Worm (Caenorhabditis elegans) whole organism, L2 larva: ENCODE data around the gene T21B4.3.

Experiments
- C34F6.9 ChIP-seq: fragments of 150-350 bp; optimal IDR thresholded peaks from 2 replicates; lab custom pipeline; 2014; ENCODE audit warnings: missing biosample characterization, missing genetic modification characterization
- F13H6.1 ChIP-seq: sonication (generic microtip); optimal IDR thresholded peaks from 2 replicates; lab custom pipeline; 2016; ENCODE audit warnings: missing genetic modification characterization, missing compliant biosample characterization
- R02D3.7 ChIP-seq: fragments of 150-350 bp; optimal IDR thresholded peaks from 2 replicates; lab custom pipeline; 2014; ENCODE audit warnings: missing biosample characterization, missing genetic modification characterization
- Y55F3AM.14 ChIP-seq: fragments of 200-800 bp; sonication (Bioruptor generic); optimal IDR thresholded peaks from 2 replicates; lab custom pipeline; 2018; ENCODE audit warnings: mild to moderate bottlenecking, missing genetic modification characterization, missing compliant biosample characterization
- ZK546.5 ChIP-seq: sonication (generic microtip); optimal IDR thresholded peaks from 2 replicates; lab custom pipeline; 2017; ENCODE audit warnings: missing biosample characterization, missing genetic modification characterization
- aly-2 ChIP-seq: fragments of 150-350 bp; optimal IDR thresholded peaks from 2 replicates; lab custom pipeline; 2014; ENCODE audit warnings: missing biosample characterization, missing genetic modification characterization
- ama-1 ChIP-seq: fragments of 150-350 bp; optimal IDR thresholded peaks from 2 replicates; lab custom pipeline; 2018; ENCODE audit warnings: inconsistent platforms
- ceh-16 ChIP-seq: fragments of 150-350 bp; optimal IDR thresholded peaks from 2 replicates; lab custom pipeline; 2014; ENCODE audit warnings: missing biosample characterization, missing genetic modification characterization
- ceh-82 ChIP-seq: fragments of 150-350 bp; optimal IDR thresholded peaks from 2 replicates; lab custom pipeline; 2014; ENCODE audit warnings: missing biosample characterization, missing genetic modification characterization
- crh-2 ChIP-seq: sonication (generic microtip); optimal IDR thresholded peaks from 2 replicates; lab custom pipeline; 2017; ENCODE audit warnings: missing biosample characterization, missing genetic modification characterization
- dmd-4 ChIP-seq: sonication (generic microtip); optimal IDR thresholded peaks from 2 replicates; lab custom pipeline; 2017; ENCODE audit warnings: missing biosample characterization, missing genetic modification characterization
- egl-27 ChIP-seq: sonication (generic microtip); optimal IDR thresholded peaks from 3 replicates; lab custom pipeline; 2017; ENCODE audit warnings: missing biosample characterization, missing genetic modification reagents, missing genetic modification characterization
- fos-1 ChIP-seq: fragments of 150-350 bp; optimal IDR thresholded peaks from 2 replicates; lab custom pipeline; 2014; ENCODE audit warnings: missing biosample characterization, missing genetic modification characterization
- gmeb-1 ChIP-seq: fragments of 150-350 bp; optimal IDR thresholded peaks from 2 replicates; lab custom pipeline; 2014; ENCODE audit warnings: missing biosample characterization, missing genetic modification characterization
- lin-11 ChIP-seq: fragments of 150-350 bp; sonication (generic microtip); optimal IDR thresholded peaks from 2 replicates; lab custom pipeline; 2014; ENCODE audit warnings: missing biosample characterization, missing genetic modification characterization, inconsistent platforms, mixed read lengths
- lin-13 ChIP-seq: fragments of 150-350 bp; optimal IDR thresholded peaks from 2 replicates; lab custom pipeline; 2014; ENCODE audit warnings: missing biosample characterization, missing genetic modification reagents, missing genetic modification characterization
- lsy-2 ChIP-seq, 2 experiments: fragments of 150-350 bp in 1 of 2; sonication (generic microtip) in 1 of 2; optimal IDR thresholded peaks; 2 replicates each; lab custom pipeline; 2014 to 2017; ENCODE audit warnings: missing biosample characterization in 2 of 2, missing genetic modification characterization in 2 of 2
- mdl-1 ChIP-seq, 2 experiments: fragments of 150-350 bp in 1 of 2; sonication (generic microtip) in 1 of 2; optimal IDR thresholded peaks; 2 replicates each; lab custom pipeline; 2017; ENCODE audit warnings: missing biosample characterization in 2 of 2, missing genetic modification characterization in 2 of 2
- nhr-11 ChIP-seq: fragments of 150-350 bp; optimal IDR thresholded peaks from 2 replicates; lab custom pipeline; 2014; ENCODE audit warnings: missing biosample characterization, missing genetic modification characterization
- nhr-129 ChIP-seq: fragments of 150-350 bp; optimal IDR thresholded peaks from 2 replicates; lab custom pipeline; 2014; ENCODE audit warnings: missing biosample characterization, missing genetic modification characterization
- nhr-21 ChIP-seq: fragments of 150-350 bp; optimal IDR thresholded peaks from 2 replicates; lab custom pipeline; 2014; ENCODE audit warnings: missing biosample characterization, missing genetic modification characterization
- nhr-23 ChIP-seq: fragments of 150-350 bp; optimal IDR thresholded peaks from 2 replicates; lab custom pipeline; 2014; ENCODE audit warnings: missing biosample characterization, missing genetic modification reagents, missing genetic modification characterization
- nhr-237 ChIP-seq: fragments of 150-350 bp; optimal IDR thresholded peaks from 2 replicates; lab custom pipeline; 2014; ENCODE audit warnings: missing biosample characterization, missing genetic modification characterization
- nhr-25 ChIP-seq: fragments of 150-350 bp; sonication (generic microtip); optimal IDR thresholded peaks from 3 replicates; lab custom pipeline; 2014; ENCODE audit warnings: missing biosample characterization, missing genetic modification characterization
- nhr-77 ChIP-seq: fragments of 150-350 bp; optimal IDR thresholded peaks from 2 replicates; lab custom pipeline; 2014; ENCODE audit warnings: missing biosample characterization, missing genetic modification characterization
- peb-1 ChIP-seq: fragments of 150-350 bp; optimal IDR thresholded peaks from 2 replicates; lab custom pipeline; 2014; ENCODE audit warnings: missing biosample characterization, missing genetic modification characterization
- sem-4 ChIP-seq: fragments of 150-350 bp; optimal IDR thresholded peaks from 2 replicates; lab custom pipeline; 2014; ENCODE audit warnings: missing biosample characterization, missing genetic modification reagents, missing genetic modification characterization
- skn-1 ChIP-seq: sonication (generic microtip); optimal IDR thresholded peaks from 2 replicates; lab custom pipeline; 2017; ENCODE audit warnings: missing biosample characterization, missing genetic modification characterization
- sma-3 ChIP-seq: sonication (generic microtip); optimal IDR thresholded peaks from 2 replicates; lab custom pipeline; 2016; ENCODE audit warnings: missing genetic modification reagents, missing genetic modification characterization, missing compliant biosample characterization
- sma-9 ChIP-seq, 2 experiments: fragments of 150-350 bp in 1 of 2; sonication (generic microtip) in 1 of 2; optimal IDR thresholded peaks; 2 replicates each; lab custom pipeline; 2014 to 2016; ENCODE audit warnings: missing genetic modification characterization in 2 of 2, mild to moderate bottlenecking in 1 of 2, missing biosample characterization in 1 of 2, missing compliant biosample characterization in 1 of 2, missing genetic modification reagents in 1 of 2, moderate library complexity in 1 of 2
- snpc-4 ChIP-seq: fragments of 150-350 bp; optimal IDR thresholded peaks from 2 replicates; lab custom pipeline; 2014; ENCODE audit warnings: missing biosample characterization, missing genetic modification characterization
- unc-55 ChIP-seq: fragments of 150-350 bp; sonication (generic microtip); optimal IDR thresholded peaks from 3 replicates; lab custom pipeline; 2014; ENCODE audit warnings: missing biosample characterization, missing genetic modification reagents, missing genetic modification characterization
- unc-62 ChIP-seq: fragments of 150-350 bp; optimal IDR thresholded peaks from 2 replicates; lab custom pipeline; 2014; ENCODE audit warnings: missing biosample characterization, missing genetic modification reagents, missing genetic modification characterization
- zag-1 ChIP-seq: fragments of 150-350 bp; optimal IDR thresholded peaks from 2 replicates; lab custom pipeline; 2014; ENCODE audit warnings: missing biosample characterization, missing genetic modification characterization
- ztf-1 ChIP-seq: fragments of 200-800 bp; sonication (Bioruptor generic); conservative IDR thresholded peaks from 2 replicates; pipeline ENCODE4 v1.3.6; 2022; ENCODE audit warnings: missing genetic modification characterization, missing compliant biosample characterization
- ztf-11 ChIP-seq: sonication (generic microtip); optimal IDR thresholded peaks from 2 replicates; lab custom pipeline; 2017; ENCODE audit warnings: missing biosample characterization, missing genetic modification characterization
- ztf-4 ChIP-seq: fragments of 150-350 bp; optimal IDR thresholded peaks from 2 replicates; lab custom pipeline; 2014; ENCODE audit warnings: missing biosample characterization, missing genetic modification characterization

The T21B4.3 gene

ce11 chrII:12514620-12515019 lies 17.7 kb upstream of the T21B4.3 start, which contains the start of gene srh-69:
Gene srh-69, minus strand, starts transcription at chrII:12514720.
- no peak for TF ChIP-seq sem-4 (tag; lab: Kevin White, UChicago)

DNA sequence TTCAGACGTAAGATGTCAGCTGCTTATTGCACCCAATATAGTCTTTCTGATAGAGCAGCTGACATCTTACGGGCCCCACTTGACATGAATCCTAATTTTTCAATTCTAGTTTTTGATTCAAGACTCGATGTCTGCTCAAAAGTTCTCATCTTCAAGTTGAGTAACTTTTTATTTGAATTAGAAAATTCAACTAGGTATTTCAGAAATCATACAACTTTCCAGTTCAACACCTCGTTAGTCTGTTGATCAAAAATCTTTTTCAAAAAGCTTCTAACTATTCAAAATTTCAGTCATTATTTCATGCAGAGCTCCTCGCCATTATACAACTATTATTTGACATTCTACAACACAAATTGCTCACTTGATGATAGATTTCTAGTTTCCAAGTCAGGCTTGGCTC lies 15.0 kb upstream of the T21B4.3 start, which contains the start of gene srh-73:
Gene srh-73, plus strand, starts transcription at position 301 of the 400 bp plus-strand sequence.
- TF ChIP-seq F13H6.1 (tag; lab: Kevin White, UChicago) (no peak), R02D3.7 (no peak), snpc-4 (tag; lab: Kevin White, UChicago) (no peak), nhr-237 (tag; lab: Kevin White, UChicago) (no peak), nhr-11 (tag; lab: Kevin White, UChicago) (no peak), sma-3 (GFP tag; lab: Kevin White, UChicago) (no peak), ztf-4 (tag; lab: Kevin White, UChicago) (no peak), nhr-129 (tag; lab: Kevin White, UChicago) (no peak), zag-1 (no peak)

ce11 chrII:12508650-12509049 lies 11.8 kb upstream of the T21B4.3 start, which contains the start of gene srh-67:
Gene srh-67, plus strand, starts transcription at chrII:12508950.
- TF ChIP-seq ceh-82 (no peak), mdl-1 (tag; optimal IDR thresholded peaks at IDR 0.05; lab: Kevin White, UChicago) (no peak), crh-2 (tag; lab: Kevin White, UChicago) (no peak), C34F6.9 (tag; lab: Kevin White, UChicago) (no peak), Y55F3AM.14 (GFP tag; lab: Kevin White, UChicago) (no peak), fos-1 (tag; lab: Kevin White, UChicago) (no peak), lin-13 (GFP tag; lab: Kevin White, UChicago) (no peak), dmd-4 (tag; lab: Kevin White, UChicago) (no peak), lin-11 (tag; lab: Kevin White, UChicago) (no peak), nhr-11 (tag; lab: Kevin White, UChicago) (no peak), ztf-4 (tag; lab: Kevin White, UChicago) (no peak)
- TF ChIP-seq, all 48 proteins: peak for 0

DNA sequence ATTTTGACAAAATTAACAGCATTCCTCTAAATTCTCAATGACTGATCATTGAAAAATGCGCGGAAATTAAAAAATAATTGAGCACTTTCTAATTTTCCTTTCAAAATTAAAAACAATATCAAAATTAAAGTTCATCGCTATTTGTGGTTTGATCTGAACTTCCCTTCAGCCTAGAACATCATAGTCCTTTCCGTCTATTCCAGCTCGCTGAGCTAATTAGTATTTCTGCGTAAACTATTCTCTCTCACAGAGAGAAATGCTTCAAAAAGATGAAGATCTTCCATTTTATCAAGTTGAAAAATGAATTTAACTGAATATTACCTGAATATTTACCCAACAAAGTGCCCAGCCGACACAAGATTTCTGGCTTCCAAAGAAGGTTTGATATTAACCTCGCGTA lies 10.2 kb upstream of the T21B4.3 start, which contains the start of gene srh-68:
Gene srh-68, plus strand, starts transcription at position 301 of the 400 bp plus-strand sequence.
- no peak for TF ChIP-seq ztf-1 (GFP tag; lab: Robert Waterston, UW)
- no peak for TF ChIP-seq lsy-2 (tag; optimal IDR thresholded peaks at IDR 0.05; lab: Kevin White, UChicago)
- TF ChIP-seq ztf-4 (tag; lab: Kevin White, UChicago) = no peak
- TF ChIP-seq mdl-1 (tag; optimal IDR thresholded peaks at IDR 0.05; lab: Kevin White, UChicago) = no peak
- TF ChIP-seq peb-1 = no peak
- TF ChIP-seq nhr-25 = no peak
- TF ChIP-seq sem-4 (tag; lab: Kevin White, UChicago) = no peak
- no peak for TF ChIP-seq ama-1 (lab: Kevin White, UChicago)
- TF ChIP-seq ceh-82 = no peak
- no peak for TF ChIP-seq nhr-129 (tag; lab: Kevin White, UChicago)
- no peak for TF ChIP-seq Y55F3AM.14 (GFP tag; lab: Kevin White, UChicago)
- TF ChIP-seq egl-27 (tag; lab: Kevin White, UChicago) = no peak
- no peak for TF ChIP-seq lin-11 (tag; lab: Kevin White, UChicago)
- no peak for TF ChIP-seq unc-62 (GFP tag; lab: Kevin White, UChicago)
- TF ChIP-seq sma-9 (GFP tag; optimal IDR thresholded peaks at IDR 0.05; lab: Kevin White, UChicago) = no peak
- no peak for TF ChIP-seq sma-9 (tag; optimal IDR thresholded peaks at IDR 0.05; lab: Kevin White, UChicago)
- TF ChIP-seq nhr-23 (tag; lab: Kevin White, UChicago) = no peak
- TF ChIP-seq aly-2 (tag; lab: Kevin White, UChicago) = no peak
- TF ChIP-seq gmeb-1 (tag; lab: Kevin White, UChicago) = no peak
- TF ChIP-seq, all 48 proteins: peak for 0

ce11 chrII:12506511-12506910 lies 9.6 kb upstream of the T21B4.3 start:
- TF ChIP-seq ceh-16 (tag; lab: Kevin White, UChicago) (no peak), nhr-21 (tag; lab: Kevin White, UChicago) (no peak), ztf-11 (tag; lab: Kevin White, UChicago) (no peak), lin-13 (GFP tag; lab: Kevin White, UChicago) (no peak), unc-55 (GFP tag; lab: Kevin White, UChicago) (no peak), lsy-2 (tag; optimal IDR thresholded peaks at IDR 0.05; lab: Kevin White, UChicago) (no peak), nhr-77 (tag; lab: Kevin White, UChicago) (no peak), ZK546.5 (no peak), nhr-25 (no peak), skn-1 (tag; lab: Kevin White, UChicago) (no peak), Y55F3AM.14 (GFP tag; lab: Kevin White, UChicago) (no peak)
